Worm (Caenorhabditis elegans) whole organism, young adult: ENCODE results near the gene F48F7.3.
A peak's percentile ranks its signal among the peaks of the same experiment; 100 is the strongest.

Experiments
- B0019.2 ChIP-seq: fragments of 200-800 bp; sonication (Bioruptor generic); conservative IDR thresholded peaks from 2 replicates; pipeline ENCODE4 v1.3.6; 2022; ENCODE audit warnings: missing genetic modification reagents, missing genetic modification characterization, missing compliant biosample characterization
- B0035.1 ChIP-seq: sonication (generic microtip); optimal IDR thresholded peaks from 2 replicates; lab custom pipeline; 2016; ENCODE audit warnings: missing genetic modification characterization, mild to moderate bottlenecking, missing compliant biosample characterization, missing genotype, missing genetic modification reagents
- C06A6.2 ChIP-seq: fragments of 200-800 bp; sonication (Bioruptor generic); conservative IDR thresholded peaks from 2 replicates; pipeline ENCODE4 v1.3.6; 2022; ENCODE audit warnings: missing genetic modification characterization, missing compliant biosample characterization
- D2030.7 ChIP-seq: fragments of 200-800 bp; sonication (Bioruptor generic); IDR thresholded peaks from 2 replicates; pipeline ENCODE4 v1.3.6; 2022; ENCODE audit warnings: missing genetic modification reagents, missing genetic modification characterization, missing compliant biosample characterization
- F39B2.1 ChIP-seq: fragments of 200-800 bp; sonication (Bioruptor generic); IDR thresholded peaks from 2 replicates; pipeline ENCODE4 v1.3.6; 2022; ENCODE audit warnings: missing genetic modification reagents, missing genetic modification characterization, missing compliant biosample characterization
- F57A8.1 ChIP-seq: fragments of 200-800 bp; sonication (Bioruptor generic); optimal IDR thresholded peaks from 2 replicates; lab custom pipeline; 2018; ENCODE audit warnings: mild to moderate bottlenecking, missing genetic modification characterization, moderate library complexity, missing compliant biosample characterization
- K11D2.4 ChIP-seq: fragments of 200-800 bp; sonication (Bioruptor generic); IDR thresholded peaks from 2 replicates; pipeline ENCODE4 v1.3.6; 2022; ENCODE audit warnings: missing genetic modification reagents, missing genetic modification characterization, missing compliant biosample characterization
- K12H6.12 ChIP-seq: fragments of 200-800 bp; sonication (Bioruptor generic); optimal IDR thresholded peaks from 2 replicates; lab custom pipeline; 2018; ENCODE audit warnings: mild to moderate bottlenecking, missing genetic modification characterization, missing compliant biosample characterization
- Y53F4B.3 ChIP-seq: fragments of 200-800 bp; sonication (Bioruptor generic); IDR thresholded peaks from 2 replicates; pipeline ENCODE4 v1.3.6; 2022; ENCODE audit warnings: missing genetic modification reagents, missing genetic modification characterization, missing compliant biosample characterization
- Y56A3A.18 ChIP-seq: fragments of 200-800 bp; sonication (Bioruptor generic); IDR thresholded peaks from 2 replicates; pipeline ENCODE4 v1.3.6; 2022; ENCODE audit warnings: missing genetic modification reagents, missing genetic modification characterization, missing compliant biosample characterization
- ZK185.1 ChIP-seq: sonication (generic microtip); optimal IDR thresholded peaks from 2 replicates; lab custom pipeline; 2016; ENCODE audit warnings: mild to moderate bottlenecking, missing genetic modification characterization, missing compliant biosample characterization; ENCODE audit not compliant: poor library complexity, severe bottlenecking
- akir-1 ChIP-seq: fragments of 200-800 bp; sonication (Bioruptor generic); optimal IDR thresholded peaks from 2 replicates; lab custom pipeline; 2018; ENCODE audit warnings: mild to moderate bottlenecking, missing genetic modification characterization, moderate library complexity, missing compliant biosample characterization
- cebp-1 ChIP-seq, 2 experiments: fragments of 200-800 bp in 1 of 2; sonication (Bioruptor generic) in 1 of 2; sonication (generic microtip) in 1 of 2; IDR thresholded peaks in 1 of 2; optimal IDR thresholded peaks in 1 of 2; 2 replicates each; pipeline versions ENCODE4 v1.3.6 to Lab custom; 2017 to 2022; ENCODE audit warnings: missing compliant biosample characterization in 2 of 2, missing genetic modification characterization in 2 of 2, mild to moderate bottlenecking in 1 of 2, missing genetic modification reagents in 1 of 2, moderate library complexity in 1 of 2
- ceh-27 ChIP-seq: fragments of 200-800 bp; sonication (Bioruptor generic); optimal IDR thresholded peaks from 2 replicates; lab custom pipeline; 2018; ENCODE audit warnings: mild to moderate bottlenecking, missing genetic modification characterization, moderate library complexity, missing compliant biosample characterization
- ceh-91 ChIP-seq: fragments of 200-800 bp; sonication (Bioruptor generic); IDR thresholded peaks from 2 replicates; pipeline ENCODE4 v1.3.6; 2022; ENCODE audit warnings: missing genetic modification reagents, missing genetic modification characterization, missing compliant biosample characterization
- chd-7 ChIP-seq: sonication (generic microtip); optimal IDR thresholded peaks from 2 replicates; lab custom pipeline; 2016; ENCODE audit warnings: mild to moderate bottlenecking, missing genetic modification characterization, moderate library complexity, missing compliant biosample characterization
- efl-1 ChIP-seq: fragments of 150-350 bp; optimal IDR thresholded peaks from 2 replicates; lab custom pipeline; 2014; ENCODE audit warnings: missing biosample characterization, missing genetic modification reagents, missing genetic modification characterization
- egl-44 ChIP-seq: fragments of 200-800 bp; sonication (Bioruptor generic); IDR thresholded peaks from 2 replicates; pipeline ENCODE4 v1.3.6; 2022; ENCODE audit warnings: missing genetic modification reagents, missing genetic modification characterization, missing compliant biosample characterization
- egrh-3 ChIP-seq: fragments of 200-800 bp; sonication (Bioruptor generic); IDR thresholded peaks from 2 replicates; pipeline ENCODE4 v1.3.6; 2022; ENCODE audit warnings: missing genetic modification reagents, missing genetic modification characterization, missing compliant biosample characterization
- ekl-4 ChIP-seq: fragments of 200-800 bp; sonication (Bioruptor generic); IDR thresholded peaks from 2 replicates; pipeline ENCODE4 v1.3.6; 2022; ENCODE audit warnings: missing genetic modification reagents, missing genetic modification characterization, missing compliant biosample characterization
- gei-17 ChIP-seq: fragments of 200-800 bp; sonication (Bioruptor generic); optimal IDR thresholded peaks from 2 replicates; lab custom pipeline; 2018; ENCODE audit warnings: mild to moderate bottlenecking, missing genetic modification characterization, missing compliant biosample characterization
- him-1 ChIP-seq: sonication (generic microtip); optimal IDR thresholded peaks from 2 replicates; lab custom pipeline; 2016; ENCODE audit warnings: missing genotype, missing genetic modification reagents, missing genetic modification characterization, missing compliant biosample characterization
- hlh-12 ChIP-seq: sonication (generic microtip); optimal IDR thresholded peaks from 2 replicates; lab custom pipeline; 2016; ENCODE audit warnings: missing genetic modification characterization, missing compliant biosample characterization
- hmg-1.2 ChIP-seq: fragments of 200-800 bp; sonication (Bioruptor generic); IDR thresholded peaks from 2 replicates; pipeline ENCODE4 v1.3.6; 2022; ENCODE audit warnings: missing genetic modification reagents, missing genetic modification characterization, missing compliant biosample characterization
- let-526 ChIP-seq: fragments of 200-800 bp; sonication (Bioruptor generic); IDR thresholded peaks from 2 replicates; pipeline ENCODE4 v1.3.6; 2022; ENCODE audit warnings: missing genetic modification reagents, missing genetic modification characterization, missing compliant biosample characterization
- lin-35 ChIP-seq, 3 experiments: fragments of 150-350 bp in 2 of 3; sonication (generic microtip) in 1 of 3; optimal IDR thresholded peaks; 2 replicates each; lab custom pipeline; 2014 to 2018; ENCODE audit warnings: missing biosample characterization in 3 of 3, missing genetic modification characterization in 3 of 3, missing genetic modification reagents in 3 of 3
- madf-8 ChIP-seq: fragments of 200-800 bp; sonication (Bioruptor generic); conservative IDR thresholded peaks from 2 replicates; pipeline ENCODE4 v1.3.6; 2022; ENCODE audit warnings: missing genetic modification reagents, missing genetic modification characterization, missing compliant biosample characterization
- mel-28 ChIP-seq: sonication (generic microtip); optimal IDR thresholded peaks from 2 replicates; lab custom pipeline; 2016; ENCODE audit warnings: borderline replicate concordance, mild to moderate bottlenecking, missing genetic modification characterization, missing compliant biosample characterization
- mxl-1 ChIP-seq: sonication (generic microtip); optimal IDR thresholded peaks from 2 replicates; lab custom pipeline; 2016; ENCODE audit warnings: missing genetic modification characterization, missing compliant biosample characterization
- nhr-27 ChIP-seq: fragments of 200-800 bp; sonication (Bioruptor generic); optimal IDR thresholded peaks from 2 replicates; lab custom pipeline; 2018; ENCODE audit warnings: mild to moderate bottlenecking, missing genetic modification characterization, moderate library complexity, missing compliant biosample characterization
- nhr-80 ChIP-seq: sonication (generic microtip); optimal IDR thresholded peaks from 2 replicates; lab custom pipeline; 2016; ENCODE audit warnings: missing genetic modification characterization, missing compliant biosample characterization
- pbrm-1 ChIP-seq: fragments of 200-800 bp; sonication (Bioruptor generic); IDR thresholded peaks from 2 replicates; pipeline ENCODE4 v1.3.6; 2022; ENCODE audit warnings: missing genetic modification reagents, missing genetic modification characterization, missing compliant biosample characterization
- repo-1 ChIP-seq: sonication (generic microtip); optimal IDR thresholded peaks from 2 replicates; lab custom pipeline; 2017; ENCODE audit warnings: mild to moderate bottlenecking, missing genetic modification characterization, missing compliant biosample characterization
- rpc-1 ChIP-seq, 2 experiments: fragments of 150-350 bp in 1 of 2; sonication (generic microtip) in 1 of 2; optimal IDR thresholded peaks; 2 replicates each; lab custom pipeline; 2014 to 2018; ENCODE audit warnings: missing biosample characterization in 1 of 2, missing genetic modification characterization in 1 of 2, missing genetic modification reagents in 1 of 2, missing genotype in 1 of 2
- sea-2 ChIP-seq: fragments of 200-800 bp; sonication (Bioruptor generic); IDR thresholded peaks from 2 replicates; pipeline ENCODE4 v1.3.6; 2022; ENCODE audit warnings: missing genetic modification characterization, missing compliant biosample characterization
- snpc-1.1 ChIP-seq: sonication (generic microtip); optimal IDR thresholded peaks from 2 replicates; lab custom pipeline; 2017; ENCODE audit warnings: missing genetic modification characterization, mild to moderate bottlenecking, missing compliant biosample characterization, antibody characterized with exemption, moderate library complexity, missing genotype, missing genetic modification reagents; ENCODE audit not compliant: insufficient read depth
- snpc-3.4 ChIP-seq: sonication (generic microtip); optimal IDR thresholded peaks from 2 replicates; lab custom pipeline; 2017; ENCODE audit warnings: missing genetic modification characterization, mild to moderate bottlenecking, missing compliant biosample characterization, antibody characterized with exemption, moderate library complexity, missing genotype, missing genetic modification reagents
- snpc-4 ChIP-seq, 5 experiments: fragments of 150-350 bp in 1 of 5; sonication (generic microtip) in 4 of 5; optimal IDR thresholded peaks; 2 replicates each; lab custom pipeline; 2014 to 2018; ENCODE audit warnings: missing genetic modification characterization in 5 of 5, missing biosample characterization in 3 of 5, antibody characterized with exemption in 2 of 5, mild to moderate bottlenecking in 2 of 5, missing compliant biosample characterization in 2 of 5, missing genotype in 2 of 5, moderate library complexity in 2 of 5, missing genetic modification reagents in 1 of 5
- somi-1 ChIP-seq: fragments of 200-800 bp; sonication (Bioruptor generic); optimal IDR thresholded peaks from 2 replicates; lab custom pipeline; 2018; ENCODE audit warnings: mild to moderate bottlenecking, missing genetic modification characterization, missing compliant biosample characterization
- tbp1 ChIP-seq: fragments of 200-800 bp; sonication (Bioruptor generic); optimal IDR thresholded peaks from 2 replicates; lab custom pipeline; 2018; ENCODE audit warnings: mild to moderate bottlenecking, missing genetic modification characterization, missing compliant biosample characterization
- ztf-25 ChIP-seq: fragments of 200-800 bp; sonication (Bioruptor generic); IDR thresholded peaks from 2 replicates; pipeline ENCODE4 v1.3.6; 2022; ENCODE audit warnings: missing genetic modification reagents, missing genetic modification characterization, missing compliant biosample characterization
- ztf-26 ChIP-seq: sonication (generic microtip); optimal IDR thresholded peaks from 2 replicates; lab custom pipeline; 2017; ENCODE audit warnings: missing genetic modification characterization, missing compliant biosample characterization
- ztf-28 ChIP-seq: fragments of 200-800 bp; sonication (Bioruptor generic); IDR thresholded peaks from 2 replicates; pipeline ENCODE4 v1.3.6; 2022; ENCODE audit warnings: missing genetic modification reagents, missing genetic modification characterization, missing compliant biosample characterization

F48F7.3 gene

DNA sequence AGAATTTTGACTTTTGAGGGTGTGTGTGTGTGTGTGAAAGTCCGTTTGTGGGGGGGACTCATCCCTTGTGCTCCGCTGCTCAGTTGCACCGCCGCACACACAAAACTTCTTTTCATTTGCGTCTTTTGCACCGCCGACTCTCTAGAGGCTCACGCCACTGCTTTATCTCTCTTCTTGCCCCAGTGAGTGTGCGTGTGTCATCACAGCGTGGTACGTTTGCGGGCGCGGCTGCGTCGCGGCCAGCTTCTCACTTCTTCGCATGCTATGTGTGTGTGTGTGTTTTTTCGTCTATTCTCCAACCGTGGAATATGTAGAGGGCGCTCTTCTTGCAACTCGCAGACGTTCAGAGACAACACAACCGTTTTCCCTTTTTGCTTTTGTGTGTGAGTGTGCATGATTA lies 17.8 kb upstream of the F48F7.3 start (continued):
- TF ChIP-seq gei-17 (GFP tag; lab: Kevin White, UChicago) = no peak
- no peak for TF ChIP-seq ztf-28 (GFP tag; lab: Robert Waterston, UW)
- no peak for TF ChIP-seq ekl-4 (GFP tag; lab: Robert Waterston, UW)
- no peak for TF ChIP-seq C06A6.2 (GFP tag; lab: Robert Waterston, UW)
- TF ChIP-seq hlh-12 (tag; lab: Kevin White, UChicago) = no peak
- no peak for TF ChIP-seq mel-28

DNA sequence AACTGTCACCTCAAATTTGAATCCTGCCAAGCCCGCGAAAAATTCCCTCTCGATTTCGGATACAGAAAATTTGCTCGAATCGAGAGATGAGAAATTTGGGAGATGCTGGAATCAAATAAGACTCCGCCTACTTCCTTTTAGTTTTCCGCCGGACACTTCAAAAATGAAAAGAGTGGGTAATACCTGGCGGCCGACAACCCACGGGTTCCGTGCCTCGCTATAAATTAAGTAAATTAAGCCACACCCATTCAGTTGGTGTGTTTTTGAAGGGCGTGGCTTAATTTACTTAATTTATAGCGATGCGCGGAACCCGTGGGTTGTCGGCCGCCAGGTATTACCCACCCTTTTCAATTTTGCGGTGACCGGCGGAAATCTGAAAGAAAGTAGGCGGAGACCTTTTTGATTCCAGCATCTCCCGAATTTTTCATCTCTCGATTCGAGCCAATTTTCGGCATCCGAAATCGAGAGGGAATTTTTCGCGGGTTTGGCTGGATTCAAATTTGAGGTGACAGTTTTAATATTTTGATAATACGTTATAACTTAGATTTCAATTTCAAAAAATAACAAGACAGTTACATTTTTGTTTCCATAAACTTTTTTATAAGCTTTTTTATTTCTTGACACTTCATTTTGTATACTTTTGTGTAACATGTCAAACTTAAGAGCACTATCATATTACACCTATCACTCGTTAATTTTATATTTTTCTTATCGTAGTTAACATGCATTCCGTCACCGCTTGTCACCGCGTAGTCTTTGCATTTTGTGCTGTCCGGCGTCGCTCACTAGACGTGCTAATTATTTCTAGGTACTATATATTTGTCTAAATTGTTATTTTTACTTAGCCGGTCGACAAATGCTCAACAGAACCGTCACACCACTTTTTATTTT lies 16.4 kb upstream of the F48F7.3 start:
- TF ChIP-seq hmg-1.2 (GFP tag; lab: Robert Waterston, UW) = 0 out of 2 replicates have a peak, but pooled peaks have one; percentile 18
- TF ChIP-seq K12H6.12 = no peak
- TF ChIP-seq K11D2.4 (GFP tag; lab: Robert Waterston, UW) = no peak
- TF ChIP-seq chd-7 (tag; lab: Kevin White, UChicago) = no peak
- TF ChIP-seq B0035.1 (tag; lab: Kevin White, UChicago) = no peak
- no peak for TF ChIP-seq akir-1 (GFP tag; lab: Kevin White, UChicago)
- TF ChIP-seq egl-44 (GFP tag; lab: Robert Waterston, UW) = no peak
- TF ChIP-seq ztf-28 (GFP tag; lab: Robert Waterston, UW) = no peak
- no peak for TF ChIP-seq ceh-91 (GFP tag; lab: Robert Waterston, UW)
- TF ChIP-seq rpc-1 (optimal IDR thresholded peaks at IDR 0.05; lab: Kevin White, UChicago) = no peak
- peak; percentile 12 for TF ChIP-seq rpc-1 (tag; optimal IDR thresholded peaks at IDR 0.05; lab: Kevin White, UChicago)
- peak; percentile 71 for TF ChIP-seq snpc-4 (GFP tag; optimal IDR thresholded peaks at IDR 0.05; lab: Kevin White, UChicago)
- TF ChIP-seq snpc-4 (tag; optimal IDR thresholded peaks at IDR 0.05; lab: Kevin White, UChicago) = peak in 3 of 4 experiments; percentile 67 to 96 (median 94)
- peak; percentile 64 for TF ChIP-seq snpc-1.1 (tag; lab: Kevin White, UChicago)
- no peak for TF ChIP-seq him-1 (tag; lab: Kevin White, UChicago)
- no peak for TF ChIP-seq sea-2 (GFP tag; lab: Robert Waterston, UW)
- TF ChIP-seq F39B2.1 = 0 out of 2 replicates have a peak, but pooled peaks have one; percentile 41
- no peak for TF ChIP-seq B0019.2
- no peak for TF ChIP-seq ceh-27 (GFP tag; lab: Kevin White, UChicago)
- TF ChIP-seq Y56A3A.18 (GFP tag; lab: Robert Waterston, UW) = 0 out of 2 replicates have a peak, but pooled peaks have one; percentile 31
- peak; percentile 72 for TF ChIP-seq nhr-80 (tag; lab: Kevin White, UChicago)
- no peak for TF ChIP-seq repo-1 (tag; lab: Kevin White, UChicago)
- TF ChIP-seq mxl-1 (tag; lab: Kevin White, UChicago) = no peak
- no peak for TF ChIP-seq Y53F4B.3 (GFP tag; lab: Robert Waterston, UW)
- peak; percentile 55 for TF ChIP-seq pbrm-1 (GFP tag; lab: Robert Waterston, UW)
- no peak for TF ChIP-seq lin-35 (GFP tag; optimal IDR thresholded peaks at IDR 0.05; lab: Kevin White, UChicago)
- TF ChIP-seq nhr-27 (tag; lab: Kevin White, UChicago) = no peak
- TF ChIP-seq tbp1 (GFP tag; lab: Kevin White, UChicago) = no peak
- TF ChIP-seq cebp-1 (GFP tag; IDR thresholded peaks at IDR 0.05; lab: Robert Waterston, UW) = no peak
- TF ChIP-seq cebp-1 (tag; optimal IDR thresholded peaks at IDR 0.05; lab: Kevin White, UChicago) = no peak
- TF ChIP-seq let-526 (GFP tag; lab: Robert Waterston, UW) = no peak
- TF ChIP-seq somi-1 (GFP tag; lab: Kevin White, UChicago) = no peak
- TF ChIP-seq madf-8 (GFP tag; lab: Robert Waterston, UW) = no peak
- no peak for TF ChIP-seq efl-1
- TF ChIP-seq egrh-3 (GFP tag; lab: Robert Waterston, UW) = no peak
- no peak for TF ChIP-seq ZK185.1 (tag; lab: Kevin White, UChicago)
- no peak for TF ChIP-seq C06A6.2 (GFP tag; lab: Robert Waterston, UW)
- peak; percentile 50 for TF ChIP-seq snpc-3.4 (tag; lab: Kevin White, UChicago)
- no peak for TF ChIP-seq D2030.7 (GFP tag; lab: Robert Waterston, UW)
- no peak for TF ChIP-seq F57A8.1
- TF ChIP-seq ztf-26 = no peak
- TF ChIP-seq ztf-25 = 0 out of 2 replicates have a peak, but pooled peaks have one; percentile 6
